Worm (Caenorhabditis elegans): ENCODE measurements around the gene vps-35.
A peak's percentile ranks its signal among the peaks of the same experiment; 100 is the strongest.

The vps-35 gene

ce11 chrII:5913897-5914296 lies 6.3 kb downstream of the vps-35 start:
- no peak for TF ChIP-seq him-1 (tag; optimal IDR thresholded peaks at IDR 0.05)
- no peak for TF ChIP-seq dao-5 (tag; optimal IDR thresholded peaks at IDR 0.05)
- no peak for TF ChIP-seq W03F9.2 (tag; optimal IDR thresholded peaks at IDR 0.05)

- TF ChIP-seq dao-5 (tag; optimal IDR thresholded peaks at IDR 0.05), result no peak
- TF ChIP-seq W03F9.2 (tag; optimal IDR thresholded peaks at IDR 0.05), result no peak
- no peak for TF ChIP-seq him-1 (tag; optimal IDR thresholded peaks at IDR 0.05)
These were observed 9.4 kb downstream of the vps-35 start, which contains the start of gene frh-1 for ce11 chrII:5917010-5917472. Gene frh-1 (plus strand): TSS chrII:5917422.

ce11 chrII:5918149-5918697 lies 10.6 kb downstream of the vps-35 start, which contains the start of gene ptp-2:
Gene ptp-2 (plus strand): TSS chrII:5918647.
- TF ChIP-seq him-1 (tag; optimal IDR thresholded peaks at IDR 0.05), result no peak
- TF ChIP-seq W03F9.2 (tag; optimal IDR thresholded peaks at IDR 0.05), result peak; percentile 36

- TF ChIP-seq him-1 (tag; optimal IDR thresholded peaks at IDR 0.05) (no peak), W03F9.2 (tag; optimal IDR thresholded peaks at IDR 0.05) (no peak), dao-5 (tag; optimal IDR thresholded peaks at IDR 0.05) (no peak)
These were observed 14.0 kb downstream of the vps-35 start, which contains the start of gene vrk-1 for ce11 chrII:5921620-5922019. Gene vrk-1 (plus strand): TSS chrII:5921967.

ce11 chrII:5928502-5928901 lies 20.9 kb downstream of the vps-35 start, which contains the start of gene egl-44:
Gene egl-44 (plus strand): TSS chrII:5928802.
- TF ChIP-seq W03F9.2 (tag; optimal IDR thresholded peaks at IDR 0.05), result no peak
- TF ChIP-seq him-1 (tag; optimal IDR thresholded peaks at IDR 0.05), result no peak
- no peak for TF ChIP-seq dao-5 (tag; optimal IDR thresholded peaks at IDR 0.05)

- TF ChIP-seq dao-5 (tag; optimal IDR thresholded peaks at IDR 0.05), result no peak
- TF ChIP-seq W03F9.2 (tag; optimal IDR thresholded peaks at IDR 0.05), result peak; percentile 55
- no peak for TF ChIP-seq him-1 (tag; optimal IDR thresholded peaks at IDR 0.05)
These were observed 22.6 kb downstream of the vps-35 start for ce11 chrII:5930095-5930653.

- TF ChIP-seq dao-5 (tag; optimal IDR thresholded peaks at IDR 0.05) (peak; percentile 25), W03F9.2 (tag; optimal IDR thresholded peaks at IDR 0.05) (no peak)
These were observed 23.5 kb downstream of the vps-35 start for ce11 chrII:5931109-5931508.

- TF ChIP-seq dao-5 (tag; optimal IDR thresholded peaks at IDR 0.05) (no peak), W03F9.2 (tag; optimal IDR thresholded peaks at IDR 0.05) (no peak), him-1 (tag; optimal IDR thresholded peaks at IDR 0.05) (no peak)
These were observed 24.5 kb downstream of the vps-35 start for ce11 chrII:5931904-5932764.

- no peak for TF ChIP-seq dao-5 (tag; optimal IDR thresholded peaks at IDR 0.05)
- TF ChIP-seq him-1 (tag; optimal IDR thresholded peaks at IDR 0.05), result no peak
- no peak for TF ChIP-seq W03F9.2 (tag; optimal IDR thresholded peaks at IDR 0.05)
These were observed 25.5 kb downstream of the vps-35 start for ce11 chrII:5933133-5933532.

ce11 chrII:5933962-5934422 lies 26.4 kb downstream of the vps-35 start:
- TF ChIP-seq W03F9.2 (tag; optimal IDR thresholded peaks at IDR 0.05) (no peak), dao-5 (tag; optimal IDR thresholded peaks at IDR 0.05) (no peak), him-1 (tag; optimal IDR thresholded peaks at IDR 0.05) (no peak)

- TF ChIP-seq him-1 (tag; optimal IDR thresholded peaks at IDR 0.05) (no peak), W03F9.2 (tag; optimal IDR thresholded peaks at IDR 0.05) (no peak), dao-5 (tag; optimal IDR thresholded peaks at IDR 0.05) (no peak)
These were observed 28.4 kb downstream of the vps-35 start for ce11 chrII:5936009-5936408.

- TF ChIP-seq him-1 (tag; optimal IDR thresholded peaks at IDR 0.05), result no peak
- no peak for TF ChIP-seq dao-5 (tag; optimal IDR thresholded peaks at IDR 0.05)
- TF ChIP-seq W03F9.2 (tag; optimal IDR thresholded peaks at IDR 0.05), result no peak
These were observed 33.2 kb downstream of the vps-35 start, which contains the start of gene F28B12.6 for ce11 chrII:5940815-5941214. Gene F28B12.6 (plus strand): TSS chrII:5940863.

- TF ChIP-seq W03F9.2 (tag; optimal IDR thresholded peaks at IDR 0.05) (no peak), him-1 (tag; optimal IDR thresholded peaks at IDR 0.05) (peak; percentile 16), dao-5 (tag; optimal IDR thresholded peaks at IDR 0.05) (no peak)
These were observed 35.0 kb downstream of the vps-35 start, which contains the start of gene F28B12.1 for ce11 chrII:5942593-5942992. Gene F28B12.1 (plus strand): TSS chrII:5942927.

- TF ChIP-seq dao-5 (tag; optimal IDR thresholded peaks at IDR 0.05), result no peak
- TF ChIP-seq W03F9.2 (tag; optimal IDR thresholded peaks at IDR 0.05), result no peak
- no peak for TF ChIP-seq him-1 (tag; optimal IDR thresholded peaks at IDR 0.05)
These were observed 36.7 kb downstream of the vps-35 start, which contains the start of gene B0034.2 for ce11 chrII:5944268-5944667. Gene B0034.2 (minus strand): TSS chrII:5944368.
